Fruit fly (Drosophila melanogaster): Measurements from ENCODE around the gene CG14073.

- TF ChIP-seq CG8478 (optimal IDR thresholded peaks at IDR 0.05) (no peak), EcR (GFP tag; optimal IDR thresholded peaks at IDR 0.05) (no peak), psq (optimal IDR thresholded peaks at IDR 0.05) (no peak), Dll (optimal IDR thresholded peaks at IDR 0.05) (no peak), pan (optimal IDR thresholded peaks at IDR 0.05) (no peak)
These were observed 10.0 kb downstream of the CG14073 start for dm6 chr3L:18810469-18810868.

Measured in whole organism.